Worm (Caenorhabditis elegans): ENCODE results near the gene nog-1.

nog-1 gene

ce11 chrIV:386576-386975 is 7.1 kb upstream of the nog-1 start, which contains the start of gene T07A9.14 (continued):
- TF ChIP-seq hmg-20 (GFP tag; IDR thresholded peaks at IDR 0.05), result no peak
- no peak for TF ChIP-seq ztf-6 (GFP tag; IDR thresholded peaks at IDR 0.05)
- peak; percentile 9 for TF ChIP-seq him-1 (tag; optimal IDR thresholded peaks at IDR 0.05)
- peak; percentile 52 for TF ChIP-seq F49E8.2 (tag; optimal IDR thresholded peaks at IDR 0.05; ENCODE audit: insufficient read depth)
- TF ChIP-seq hlh-26 (GFP tag; conservative IDR thresholded peaks at IDR 0.05), result no peak
- peak; percentile 14 for TF ChIP-seq snpc-1.1 (tag; optimal IDR thresholded peaks at IDR 0.05; ENCODE audit: insufficient read depth)
- TF ChIP-seq F52B5.7 (tag; optimal IDR thresholded peaks at IDR 0.05), result no peak
- no peak for TF ChIP-seq unc-130 (GFP tag; optimal IDR thresholded peaks at IDR 0.05)
- no peak for TF ChIP-seq egl-44 (GFP tag; IDR thresholded peaks at IDR 0.05)
- no peak for TF ChIP-seq madf-10 (tag; optimal IDR thresholded peaks at IDR 0.05)
- no peak for TF ChIP-seq snpc-3.4 (tag; optimal IDR thresholded peaks at IDR 0.05)
- TF ChIP-seq xnd-1 (tag; optimal IDR thresholded peaks at IDR 0.05), result no peak
- TF ChIP-seq B0336.3 (GFP tag; IDR thresholded peaks at IDR 0.05), result peak; percentile 64; the same call in 1 of the 2 replicates
- no peak for TF ChIP-seq F22D6.2 (tag; optimal IDR thresholded peaks at IDR 0.05)
- TF ChIP-seq rec-8 (tag; optimal IDR thresholded peaks at IDR 0.05), result no peak
- TF ChIP-seq ceh-27 (GFP tag; optimal IDR thresholded peaks at IDR 0.05), result no peak
- no peak for TF ChIP-seq K12H6.12 (tag; optimal IDR thresholded peaks at IDR 0.05)
- TF ChIP-seq nhr-120 (GFP tag; IDR thresholded peaks at IDR 0.05), result no peak
- peak; percentile 11 for TF ChIP-seq mes-4 (tag; optimal IDR thresholded peaks at IDR 0.05)
- TF ChIP-seq B0019.2 (GFP tag; conservative IDR thresholded peaks at IDR 0.05), result no peak
- no peak for TF ChIP-seq rpc-1 (optimal IDR thresholded peaks at IDR 0.05)
- TF ChIP-seq rpc-1 (tag; optimal IDR thresholded peaks at IDR 0.05), result no peak
- no peak for TF ChIP-seq F10E7.11 (tag; optimal IDR thresholded peaks at IDR 0.05)
- TF ChIP-seq tlf-1 (GFP tag; optimal IDR thresholded peaks at IDR 0.05), result peak; percentile 27
- TF ChIP-seq ceh-58 (GFP tag; IDR thresholded peaks at IDR 0.05), result no peak
- no peak for TF ChIP-seq pbrm-1 (GFP tag; IDR thresholded peaks at IDR 0.05)
- TF ChIP-seq ama-1 (optimal IDR thresholded peaks at IDR 0.05), result no peak
- peak in 1 of 2 experiments; percentile 56 for TF ChIP-seq ama-1 (GFP tag; optimal IDR thresholded peaks at IDR 0.05)
- no peak for TF ChIP-seq sdz-38 (tag; optimal IDR thresholded peaks at IDR 0.05)
- no peak for TF ChIP-seq attf-3 (GFP tag; conservative IDR thresholded peaks at IDR 0.05)
- no peak for TF ChIP-seq F39B2.1 (GFP tag; IDR thresholded peaks at IDR 0.05)
- TF ChIP-seq lsl-1 (GFP tag; optimal IDR thresholded peaks at IDR 0.05), result no peak
- peak; percentile 43; the same call in 1 of the 2 replicates for TF ChIP-seq rcor-1 (GFP tag; IDR thresholded peaks at IDR 0.05)
- no peak for TF ChIP-seq B0035.1 (tag; optimal IDR thresholded peaks at IDR 0.05)
- peak in 1 of 3 experiments; percentile 53 for TF ChIP-seq lin-35 (GFP tag; optimal IDR thresholded peaks at IDR 0.05)
- TF ChIP-seq Y53F4B.3 (GFP tag; IDR thresholded peaks at IDR 0.05), result no peak
- no peak for TF ChIP-seq zim-3 (tag; optimal IDR thresholded peaks at IDR 0.05)
- no peak for TF ChIP-seq tbx-9 (tag; optimal IDR thresholded peaks at IDR 0.05; ENCODE audit: borderline replicate concordance)
- no peak for TF ChIP-seq D2030.7 (GFP tag; IDR thresholded peaks at IDR 0.05)
- TF ChIP-seq ceh-100 (GFP tag; IDR thresholded peaks at IDR 0.05), result peak; percentile 77
- TF ChIP-seq ZK185.1 (tag; optimal IDR thresholded peaks at IDR 0.05; ENCODE audit: poor library complexity, severe bottlenecking), result no peak
- TF ChIP-seq ceh-91 (GFP tag; IDR thresholded peaks at IDR 0.05), result no peak
- TF ChIP-seq sptf-2 (GFP tag; optimal IDR thresholded peaks at IDR 0.05), result no peak
- TF ChIP-seq ztf-26 (tag; optimal IDR thresholded peaks at IDR 0.05), result no peak
- TF ChIP-seq die-1 (tag; optimal IDR thresholded peaks at IDR 0.05), result no peak
- peak; percentile 64; the same call in 1 of the 2 replicates for TF ChIP-seq cebp-2 (GFP tag; IDR thresholded peaks at IDR 0.05)
- peak; percentile 31 for TF ChIP-seq snpc-1.3 (tag; optimal IDR thresholded peaks at IDR 0.05; ENCODE audit: insufficient read depth)
- TF ChIP-seq aptf-2 (GFP tag; conservative IDR thresholded peaks at IDR 0.05), result no peak
- no peak for TF ChIP-seq attf-5 (GFP tag; optimal IDR thresholded peaks at IDR 0.05)

Data from whole organism, young adult.